Fruit fly (Drosophila melanogaster) whole organism, wandering third instar larva: ENCODE data around the gene CG13032.
A peak's percentile ranks its signal among the peaks of the same experiment; 100 is the strongest.

Experiments used
- br ChIP-seq: fragments of 200-800 bp; sonication (Bioruptor generic); optimal IDR thresholded peaks from 2 replicates; lab custom pipeline; 2016; ENCODE audit warnings: missing biosample characterization, missing genetic modification characterization
- foxo ChIP-seq, 2 experiments: fragments of 200-800 bp; sonication (Bioruptor generic); optimal IDR thresholded peaks; 2 replicates in 1 of 2; 3 replicates in 1 of 2; lab custom pipeline; 2016 to 2017; ENCODE audit warnings: missing biosample characterization in 2 of 2, missing genetic modification characterization in 2 of 2
- lola ChIP-seq: fragments of >200 bp; optimal IDR thresholded peaks from 2 replicates; lab custom pipeline; 2017; ENCODE audit warnings: missing biosample characterization, missing genetic modification characterization
- pan ChIP-seq: fragments of >200 bp; optimal IDR thresholded peaks from 2 replicates; lab custom pipeline; 2017
- usp ChIP-seq: fragments of >200 bp; optimal IDR thresholded peaks from 2 replicates; lab custom pipeline; 2017; ENCODE audit warnings: missing biosample characterization, missing genetic modification characterization

dm6 chr3L:16697069-16697468, 23.3 kb downstream of the CG13032 start:
- TF ChIP-seq usp (no peak), pan (no peak), foxo (GFP tag; optimal IDR thresholded peaks at IDR 0.05; lab: Kevin White, UChicago) (peak in 1 of 2 experiments; percentile 41), br (GFP tag; lab: Kevin White, UChicago) (no peak), lola (GFP tag; lab: Kevin White, UChicago) (no peak)
